Fruit fly (Drosophila melanogaster) whole organism, embryonic: Measurements from ENCODE around the gene Acp63F.

ENCODE experiments used
- Awh ChIP-seq: fragments of 200-800 bp; sonication (Bioruptor generic); IDR thresholded peaks from 2 replicates; pipeline ENCODE4, ENCODE4 v1.3.6; 2022; ENCODE audit warnings: missing biosample characterization, missing genetic modification characterization
- B-H1 ChIP-seq: fragments of 200-800 bp; sonication (Bioruptor generic); IDR thresholded peaks from 3 replicates; pipeline ENCODE4 v1.3.6; 2022; ENCODE audit warnings: missing biosample characterization, missing genetic modification characterization
- CG11247 ChIP-seq: fragments of 200-800 bp; sonication (Bioruptor generic); IDR thresholded peaks from 2 replicates; pipeline ENCODE4 v1.3.6; 2022; ENCODE audit warnings: missing biosample characterization, missing genetic modification characterization
- CG11398 ChIP-seq: fragments of 200-800 bp; sonication (Bioruptor generic); optimal IDR thresholded peaks from 2 replicates; lab custom pipeline; 2016; ENCODE audit warnings: missing biosample characterization, missing genetic modification characterization
- CG11504 ChIP-seq: fragments of 200-800 bp; sonication (Bioruptor generic); optimal IDR thresholded peaks from 3 replicates; lab custom pipeline; 2019; ENCODE audit warnings: missing biosample characterization, mild to moderate bottlenecking, missing genetic modification characterization, moderate library complexity
- CG11695 ChIP-seq: fragments of 200-800 bp; sonication (Bioruptor generic); IDR thresholded peaks from 3 replicates; pipeline ENCODE4 v1.3.6; 2022; ENCODE audit warnings: missing biosample characterization, missing genetic modification characterization
- CG11723 ChIP-seq: fragments of 200-800 bp; sonication (Bioruptor generic); optimal IDR thresholded peaks from 2 replicates; lab custom pipeline; 2017; ENCODE audit warnings: missing biosample characterization, mild to moderate bottlenecking, missing genetic modification characterization
- CG15011 ChIP-seq: fragments of 200-800 bp; sonication (Bioruptor generic); optimal IDR thresholded peaks from 3 replicates; lab custom pipeline; 2018; ENCODE audit warnings: missing biosample characterization, mild to moderate bottlenecking, missing genetic modification characterization
- CG1647 ChIP-seq: fragments of 200-800 bp; sonication (Bioruptor generic); optimal IDR thresholded peaks from 3 replicates; lab custom pipeline; 2016; ENCODE audit warnings: missing biosample characterization, missing genetic modification characterization
- CG17359 ChIP-seq: fragments of 200-800 bp; sonication (Bioruptor generic); optimal IDR thresholded peaks from 3 replicates; lab custom pipeline; 2018; ENCODE audit warnings: missing biosample characterization, mild to moderate bottlenecking, missing genetic modification characterization, moderate library complexity
- CG18476 ChIP-seq: fragments of 200-800 bp; sonication (Bioruptor generic); optimal IDR thresholded peaks from 2 replicates; lab custom pipeline; 2016; ENCODE audit warnings: missing biosample characterization, mild to moderate bottlenecking, missing genetic modification characterization
- CG2202 ChIP-seq: fragments of 200-800 bp; sonication (Bioruptor generic); optimal IDR thresholded peaks from 2 replicates; lab custom pipeline; 2018; ENCODE audit warnings: missing biosample characterization, mild to moderate bottlenecking, missing genetic modification characterization
- CG32532 ChIP-seq: fragments of 200-800 bp; sonication (Bioruptor generic); IDR thresholded peaks from 2 replicates; pipeline ENCODE4 v1.3.6; 2022; ENCODE audit warnings: missing biosample characterization, missing genetic modification characterization
- CG33557 ChIP-seq: fragments of 200-800 bp; sonication (Bioruptor generic); optimal IDR thresholded peaks from 2 replicates; lab custom pipeline; 2019; ENCODE audit warnings: missing biosample characterization, mild to moderate bottlenecking, missing genetic modification characterization, moderate library complexity
- CG34224 ChIP-seq: fragments of 200-800 bp; sonication (Bioruptor generic); IDR thresholded peaks from 3 replicates; pipeline ENCODE4 v1.3.6; 2022; ENCODE audit warnings: missing biosample characterization, missing genetic modification characterization; ENCODE audit not compliant: partially characterized antibody
- CG6791 ChIP-seq: fragments of 200-800 bp; sonication (Bioruptor generic); IDR thresholded peaks from 3 replicates; pipeline ENCODE4 v1.3.6; 2022; ENCODE audit warnings: missing biosample characterization, missing genetic modification characterization; ENCODE audit not compliant: partially characterized antibody
- CHES-1-like ChIP-seq: fragments of 200-800 bp; sonication (Bioruptor generic); optimal IDR thresholded peaks from 2 replicates; lab custom pipeline; 2016; ENCODE audit warnings: missing biosample characterization, missing genetic modification characterization
- Dek ChIP-seq: fragments of 200-800 bp; sonication (Bioruptor generic); optimal IDR thresholded peaks from 3 replicates; lab custom pipeline; 2019; ENCODE audit warnings: missing biosample characterization, mild to moderate bottlenecking, missing genetic modification characterization, moderate library complexity
- Fer2 ChIP-seq: fragments of 200-800 bp; sonication (Bioruptor generic); optimal IDR thresholded peaks from 2 replicates; lab custom pipeline; 2018; ENCODE audit warnings: missing biosample characterization, mild to moderate bottlenecking, missing genetic modification characterization, moderate library complexity
- Hmx ChIP-seq: fragments of 200-800 bp; sonication (Bioruptor generic); optimal IDR thresholded peaks from 2 replicates; lab custom pipeline; 2016; ENCODE audit warnings: missing biosample characterization, missing genetic modification characterization
- MESR4 ChIP-seq: fragments of 200-800 bp; sonication (Bioruptor generic); optimal IDR thresholded peaks from 2 replicates; lab custom pipeline; 2018; ENCODE audit warnings: missing biosample characterization, mild to moderate bottlenecking, missing genetic modification characterization, moderate library complexity
- Mrtf ChIP-seq: fragments of 200-800 bp; sonication (Bioruptor generic); IDR thresholded peaks from 3 replicates; pipeline ENCODE4 v1.3.6; 2022; ENCODE audit warnings: missing biosample characterization, missing genetic modification characterization
- NFAT ChIP-seq: fragments of 200-800 bp; sonication (Bioruptor generic); IDR thresholded peaks from 2 replicates; pipeline ENCODE4 v1.3.6; 2022; ENCODE audit warnings: missing biosample characterization, missing genetic modification characterization
- Taf1 ChIP-seq: fragments of 200-800 bp; sonication (Bioruptor generic); IDR thresholded peaks from 2 replicates; pipeline ENCODE4 v1.3.6; 2022; ENCODE audit warnings: missing biosample characterization, missing genetic modification characterization
- Trl ChIP-seq, 3 experiments: fragments of >200 bp in 2 of 3; fragments of 200-800 bp in 1 of 3; sonication (Bioruptor generic) in 1 of 3; optimal IDR thresholded peaks; 2 replicates in 1 of 3; 3 replicates in 2 of 3; lab custom pipeline; 2016 to 2017; ENCODE audit warnings: missing biosample characterization in 1 of 3, missing genetic modification characterization in 1 of 3
- Xbp1 ChIP-seq: fragments of 200-800 bp; sonication (Bioruptor generic); optimal IDR thresholded peaks from 3 replicates; lab custom pipeline; 2016; ENCODE audit warnings: missing biosample characterization, mild to moderate bottlenecking, missing genetic modification characterization
- bowl ChIP-seq: fragments of 200-800 bp; sonication (Bioruptor generic); IDR thresholded peaks from 2 replicates; pipeline ENCODE4 v1.3.6; 2022; ENCODE audit warnings: missing biosample characterization, missing genetic modification characterization
- bsh ChIP-seq, 2 experiments: fragments of 200-800 bp; sonication (Bioruptor generic); optimal IDR thresholded peaks; 2 replicates each; lab custom pipeline; 2017 to 2018; ENCODE audit warnings: mild to moderate bottlenecking in 2 of 2, missing biosample characterization in 2 of 2, missing genetic modification characterization in 2 of 2, moderate library complexity in 1 of 2
- btn ChIP-seq: fragments of 200-800 bp; sonication (Bioruptor generic); optimal IDR thresholded peaks from 2 replicates; lab custom pipeline; 2016; ENCODE audit warnings: missing biosample characterization, missing genetic modification characterization
- chif ChIP-seq, 2 experiments: fragments of 200-800 bp; sonication (Bioruptor generic); optimal IDR thresholded peaks; 3 replicates each; lab custom pipeline; 2016; ENCODE audit warnings: missing biosample characterization in 2 of 2, missing genetic modification characterization in 2 of 2
- chn ChIP-seq: fragments of 200-800 bp; sonication (Bioruptor generic); optimal IDR thresholded peaks from 2 replicates; lab custom pipeline; 2016; ENCODE audit warnings: missing biosample characterization, missing genetic modification characterization
- dm ChIP-seq: fragments of 200-800 bp; sonication (Bioruptor generic); optimal IDR thresholded peaks from 3 replicates; lab custom pipeline; 2016; ENCODE audit warnings: missing biosample characterization, missing genetic modification characterization
- dmrt11E ChIP-seq: fragments of 200-800 bp; sonication (Bioruptor generic); optimal IDR thresholded peaks from 3 replicates; lab custom pipeline; 2018; ENCODE audit warnings: missing biosample characterization, mild to moderate bottlenecking, missing genetic modification characterization, moderate library complexity
- dmrt99B ChIP-seq: fragments of 200-800 bp; sonication (Bioruptor generic); optimal IDR thresholded peaks from 2 replicates; lab custom pipeline; 2018; ENCODE audit warnings: missing biosample characterization, mild to moderate bottlenecking, missing genetic modification characterization, moderate library complexity
- en ChIP-seq: fragments of 200-800 bp; sonication (Bioruptor generic); optimal IDR thresholded peaks from 2 replicates; lab custom pipeline; 2016; ENCODE audit warnings: missing biosample characterization, missing genetic modification characterization
- fd64A ChIP-seq: fragments of 200-800 bp; sonication (Bioruptor generic); optimal IDR thresholded peaks from 3 replicates; lab custom pipeline; 2018; ENCODE audit warnings: missing biosample characterization, mild to moderate bottlenecking, missing genetic modification characterization
- hth ChIP-seq: fragments of >200 bp; optimal IDR thresholded peaks from 2 replicates; lab custom pipeline; 2017; ENCODE audit warnings: inconsistent platforms
- inv ChIP-seq: fragments of 200-800 bp; sonication (Bioruptor generic); IDR thresholded peaks from 2 replicates; pipeline ENCODE4 v1.3.6; 2022; ENCODE audit warnings: missing biosample characterization, missing genetic modification characterization; ENCODE audit not compliant: partially characterized antibody
- jigr1 ChIP-seq: fragments of 200-800 bp; sonication (Bioruptor generic); IDR thresholded peaks from 3 replicates; pipeline ENCODE4 v1.3.6; 2022; ENCODE audit warnings: missing biosample characterization, missing genetic modification characterization
- luna ChIP-seq: fragments of 200-800 bp; sonication (Bioruptor generic); optimal IDR thresholded peaks from 2 replicates; lab custom pipeline; 2016; ENCODE audit warnings: missing biosample characterization, missing genetic modification characterization
- odd ChIP-seq: fragments of 200-800 bp; sonication (Bioruptor generic); optimal IDR thresholded peaks from 2 replicates; lab custom pipeline; 2017; ENCODE audit warnings: missing biosample characterization, mild to moderate bottlenecking, missing genetic modification characterization
- otp ChIP-seq: fragments of 200-800 bp; sonication (Bioruptor generic); IDR thresholded peaks from 3 replicates; pipeline ENCODE4, ENCODE4 v1.3.6; 2022; ENCODE audit warnings: missing biosample characterization, missing genetic modification characterization
- pfk ChIP-seq: fragments of 200-800 bp; sonication (Bioruptor generic); optimal IDR thresholded peaks from 2 replicates; lab custom pipeline; 2018; ENCODE audit warnings: missing biosample characterization, mild to moderate bottlenecking, missing genetic modification characterization, moderate library complexity
- pnt ChIP-seq: fragments of 200-800 bp; sonication (Bioruptor generic); optimal IDR thresholded peaks from 3 replicates; lab custom pipeline; 2016; ENCODE audit warnings: missing biosample characterization, missing genetic modification characterization
- pros ChIP-seq: fragments of 200-800 bp; sonication (Bioruptor generic); optimal IDR thresholded peaks from 3 replicates; lab custom pipeline; 2019; ENCODE audit warnings: missing biosample characterization, mild to moderate bottlenecking, missing genetic modification characterization, moderate library complexity
- ro ChIP-seq: fragments of 200-800 bp; sonication (Bioruptor generic); IDR thresholded peaks from 2 replicates; pipeline ENCODE4 v1.3.6; 2022; ENCODE audit warnings: missing biosample characterization, missing genetic modification characterization
- slbo ChIP-seq: fragments of 200-800 bp; sonication (Bioruptor generic); IDR thresholded peaks from 2 replicates; pipeline ENCODE4 v1.3.6; 2022; ENCODE audit warnings: missing biosample characterization, missing genetic modification characterization
- sna ChIP-seq: fragments of 200-800 bp; sonication (Bioruptor generic); IDR thresholded peaks from 2 replicates; pipeline ENCODE4 v1.3.6; 2022; ENCODE audit warnings: missing biosample characterization, missing genetic modification characterization; ENCODE audit not compliant: partially characterized antibody
- wor ChIP-seq: fragments of 200-800 bp; sonication (Bioruptor generic); IDR thresholded peaks from 2 replicates; pipeline ENCODE4 v1.3.6; 2022; ENCODE audit warnings: missing biosample characterization, missing genetic modification characterization

The Acp63F gene

dm6 chr3L:3809943-3810342 is 6.2 kb downstream of the Acp63F start, which contains the start of gene CG32262 (continued):
- TF ChIP-seq CG6791 = peak; percentile 72

- TF ChIP-seq CG18476 (GFP tag; lab: Kevin White, UChicago) = peak; percentile 24
- peak; percentile 45 for TF ChIP-seq CG17359 (tag; lab: Kevin White, UChicago)
- no peak for TF ChIP-seq pfk (GFP tag; lab: Kevin White, UChicago)
- TF ChIP-seq inv (GFP tag; lab: Robert Waterston, UW) = no peak; the same call in 1 of the 2 replicates
- 0 out of 3 replicates have a peak, but pooled peaks have one; percentile 29 for TF ChIP-seq Mrtf (GFP tag; lab: Robert Waterston, UW)
- TF ChIP-seq bowl = no peak
- no peak for TF ChIP-seq Trl (optimal IDR thresholded peaks at IDR 0.05; lab: Kevin White, UChicago)
- peak; percentile 78 for TF ChIP-seq Trl (GFP tag; optimal IDR thresholded peaks at IDR 0.05; lab: Kevin White, UChicago)
- TF ChIP-seq CG1647 = peak; percentile 72
- no peak; the same call in 1 of the 2 replicates for TF ChIP-seq CG11247 (GFP tag; lab: Robert Waterston, UW)
- peak in 1 of 2 experiments; percentile 63 for TF ChIP-seq bsh (GFP tag; optimal IDR thresholded peaks at IDR 0.05; lab: Kevin White, UChicago)
- TF ChIP-seq Awh (GFP tag; lab: Robert Waterston, UW) = no peak
- peak; percentile 47 for TF ChIP-seq CG11723 (GFP tag; lab: Kevin White, UChicago)
- peak; percentile 44 for TF ChIP-seq Fer2 (tag; lab: Kevin White, UChicago)
- peak; percentile 49 for TF ChIP-seq en
- no peak for TF ChIP-seq hth (lab: Kevin White, UChicago)
- no peak for TF ChIP-seq ro (GFP tag; lab: Robert Waterston, UW)
- TF ChIP-seq dmrt99B (tag; lab: Kevin White, UChicago) = no peak
- no peak for TF ChIP-seq pros
- TF ChIP-seq pnt = peak; percentile 15
- TF ChIP-seq Xbp1 (GFP tag; lab: Kevin White, UChicago) = peak; percentile 81
- peak; percentile 69 for TF ChIP-seq sna (GFP tag; lab: Robert Waterston, UW)
- TF ChIP-seq CHES-1-like (GFP tag; lab: Kevin White, UChicago) = peak; percentile 91
- TF ChIP-seq CG6791 = no peak
- no peak for TF ChIP-seq CG11695 (GFP tag; lab: Robert Waterston, UW)
- peak; percentile 41 for TF ChIP-seq CG11398
- TF ChIP-seq chif (GFP tag; optimal IDR thresholded peaks at IDR 0.05; lab: Kevin White, UChicago) = peak; percentile 73 to 77
- no peak for TF ChIP-seq Taf1 (GFP tag; lab: Robert Waterston, UW)
- TF ChIP-seq Hmx (GFP tag; lab: Kevin White, UChicago) = no peak
- TF ChIP-seq luna (GFP tag; lab: Kevin White, UChicago) = peak; percentile 78
- TF ChIP-seq B-H1 (GFP tag; lab: Robert Waterston, UW) = no peak
- peak; percentile 57 for TF ChIP-seq dm (GFP tag; lab: Kevin White, UChicago)
- peak; percentile 65 for TF ChIP-seq dmrt11E
- peak; percentile 40; the same call in 2 of the 3 replicates for TF ChIP-seq CG34224 (GFP tag; lab: Robert Waterston, UW)
- peak; percentile 60 for TF ChIP-seq NFAT (GFP tag; lab: Robert Waterston, UW)
- peak; percentile 4 for TF ChIP-seq odd (GFP tag; lab: Kevin White, UChicago)
- no peak for TF ChIP-seq CG15011 (GFP tag; lab: Kevin White, UChicago)
- TF ChIP-seq btn = no peak
- TF ChIP-seq MESR4 (GFP tag; lab: Kevin White, UChicago) = peak; percentile 2
- TF ChIP-seq chn (GFP tag; lab: Kevin White, UChicago) = peak; percentile 84
- TF ChIP-seq CG33557 (GFP tag; lab: Kevin White, UChicago) = peak; percentile 51
- no peak for TF ChIP-seq wor (GFP tag; lab: Robert Waterston, UW)
- TF ChIP-seq jigr1 = no peak
- peak; percentile 63 for TF ChIP-seq CG32532 (GFP tag; lab: Robert Waterston, UW)
- TF ChIP-seq Dek = peak; percentile 66
- TF ChIP-seq slbo (GFP tag; lab: Robert Waterston, UW) = peak; percentile 72
- TF ChIP-seq fd64A (GFP tag; lab: Kevin White, UChicago) = no peak
- TF ChIP-seq CG2202 (tag; lab: Kevin White, UChicago) = no peak
- TF ChIP-seq CG11504 (tag; lab: Kevin White, UChicago) = no peak
- no peak for TF ChIP-seq otp (GFP tag; lab: Robert Waterston, UW)
Measured at dm6 chr3L:3806330-3806729, 9.8 kb downstream of the Acp63F start, which contains the start of the genes CG32264, ntc and IntS10. TSS of gene CG32264 (minus strand) at chr3L:3806459. TSS of gene ntc (minus strand) at chr3L:3806459. TSS of gene IntS10 (plus strand) at chr3L:3806710.
